Worm (Caenorhabditis elegans) whole organism, L1 larva: ENCODE results near the gene C05E4.12.
A peak's percentile ranks its signal among the peaks of the same experiment; 100 is the strongest.

Experiments used
- ceh-82 ChIP-seq, 3 experiments: fragments of 150-350 bp in 1 of 3; sonication (generic microtip) in 2 of 3; optimal IDR thresholded peaks; 2 replicates each; lab custom pipeline; 2014 to 2017; ENCODE audit warnings: missing biosample characterization in 3 of 3, missing genetic modification characterization in 3 of 3
- dpl-1 ChIP-seq, 3 experiments: fragments of 150-350 bp in 2 of 3; sonication (generic microtip) in 1 of 3; optimal IDR thresholded peaks; 2 replicates each; lab custom pipeline; 2014 to 2017; ENCODE audit warnings: missing biosample characterization in 3 of 3, missing genetic modification characterization in 3 of 3, missing genetic modification reagents in 3 of 3
- egl-27 ChIP-seq, 2 experiments: fragments of 150-350 bp in 1 of 2; sonication (generic microtip); optimal IDR thresholded peaks; 3 replicates each; lab custom pipeline; 2017 to 2018; ENCODE audit warnings: missing biosample characterization in 2 of 2, missing genetic modification characterization in 2 of 2, missing genetic modification reagents in 2 of 2
- nhr-237 ChIP-seq: fragments of 150-350 bp; optimal IDR thresholded peaks from 2 replicates; lab custom pipeline; 2014; ENCODE audit warnings: missing biosample characterization, missing genetic modification characterization
- nhr-90 ChIP-seq: sonication (generic microtip); optimal IDR thresholded peaks from 2 replicates; lab custom pipeline; 2016; ENCODE audit warnings: mild to moderate bottlenecking, missing genetic modification characterization, missing compliant biosample characterization; ENCODE audit not compliant: poor library complexity
- sox-4 ChIP-seq: sonication (generic microtip); optimal IDR thresholded peaks from 2 replicates; lab custom pipeline; 2016; ENCODE audit warnings: missing genetic modification characterization, missing compliant biosample characterization
- unc-130 ChIP-seq: fragments of 150-350 bp; optimal IDR thresholded peaks from 2 replicates; lab custom pipeline; 2017; ENCODE audit warnings: missing biosample characterization, missing genetic modification characterization, inconsistent platforms

DNA sequence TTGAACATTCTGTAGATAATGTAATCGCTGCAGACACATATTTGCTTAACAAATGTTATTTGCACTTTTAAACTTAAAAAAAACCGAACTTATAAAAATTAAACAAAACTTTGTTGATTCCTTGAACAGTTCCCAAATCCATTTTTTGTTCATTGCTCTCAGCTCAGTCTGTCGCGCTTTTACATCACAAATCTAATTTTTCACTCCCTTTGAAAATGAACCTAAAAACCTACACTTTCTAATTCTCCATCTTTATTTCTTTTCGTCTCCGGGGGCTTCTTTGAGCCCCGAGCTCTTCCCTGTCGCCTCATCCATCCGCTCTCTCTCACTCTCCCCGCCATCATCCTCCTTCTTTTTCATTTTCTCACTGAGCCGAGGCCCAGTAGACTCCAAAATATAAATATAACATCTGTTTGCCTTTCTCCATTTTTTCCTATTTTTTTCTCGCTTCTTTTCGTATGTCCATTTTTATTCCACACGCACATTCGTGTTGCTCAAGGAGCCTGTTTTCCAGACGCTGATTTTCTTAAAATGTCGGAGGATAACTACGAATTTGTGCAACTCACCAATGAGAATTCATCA lies 48.6 kb upstream of the C05E4.12 start, which contains the start of gene R13D11.4:
- no peak for TF ChIP-seq unc-130
- TF ChIP-seq dpl-1 (GFP tag; optimal IDR thresholded peaks at IDR 0.05; lab: Kevin White, UChicago), result no peak
- no peak for TF ChIP-seq sox-4 (tag; lab: Kevin White, UChicago)
- TF ChIP-seq nhr-90 (tag; lab: Kevin White, UChicago), result no peak
- no peak for TF ChIP-seq egl-27 (tag; optimal IDR thresholded peaks at IDR 0.05; lab: Kevin White, UChicago)
- TF ChIP-seq ceh-82 (tag; optimal IDR thresholded peaks at IDR 0.05; lab: Kevin White, UChicago), result peak in 1 of 3 experiments; percentile 39
- TF ChIP-seq nhr-237 (tag; lab: Kevin White, UChicago), result no peak
